Worm (Caenorhabditis elegans): ENCODE results near the gene egrh-1.

ce11 chrX:14824490-14825050, 21.2 kb upstream of the egrh-1 start, which contains the start of gene mbk-1:
- TF ChIP-seq unc-39 (tag; optimal IDR thresholded peaks at IDR 0.05) (no peak), mdl-1 (tag; optimal IDR thresholded peaks at IDR 0.05) (peak; percentile 49 to 90)
